Fruit fly (Drosophila melanogaster) whole organism, embryonic: Measurements from ENCODE around the gene CG32554.

Source experiments
- Abd-B ChIP-seq: fragments of 200-800 bp; sonication (Bioruptor generic); optimal IDR thresholded peaks from 2 replicates; lab custom pipeline; 2018; ENCODE audit warnings: missing biosample characterization, mild to moderate bottlenecking, missing genetic modification characterization, moderate library complexity
- Adf1 ChIP-seq: fragments of 200-800 bp; sonication (Bioruptor generic); IDR thresholded peaks from 2 replicates; pipeline ENCODE4 v1.3.6; 2022; ENCODE audit warnings: missing biosample characterization, missing genetic modification characterization
- Atf6 ChIP-seq: fragments of 200-800 bp; sonication (Bioruptor generic); IDR thresholded peaks from 2 replicates; pipeline ENCODE4 v1.3.6; 2022; ENCODE audit warnings: missing biosample characterization, missing genetic modification characterization
- CG10147 ChIP-seq: fragments of 200-800 bp; sonication (Bioruptor generic); optimal IDR thresholded peaks from 2 replicates; lab custom pipeline; 2019; ENCODE audit warnings: missing biosample characterization, mild to moderate bottlenecking, missing genetic modification characterization, moderate library complexity
- CG10565 ChIP-seq: fragments of 200-800 bp; sonication (Bioruptor generic); optimal IDR thresholded peaks from 3 replicates; lab custom pipeline; 2016; ENCODE audit warnings: missing biosample characterization, mild to moderate bottlenecking, missing genetic modification characterization
- CG11093 ChIP-seq: fragments of 200-800 bp; sonication (Bioruptor generic); IDR thresholded peaks from 3 replicates; pipeline ENCODE4 v1.3.6; 2022; ENCODE audit warnings: missing biosample characterization, missing genetic modification characterization
- CG12071 ChIP-seq: fragments of 200-800 bp; sonication (Bioruptor generic); optimal IDR thresholded peaks from 3 replicates; lab custom pipeline; 2018; ENCODE audit warnings: missing biosample characterization, mild to moderate bottlenecking, missing genetic modification characterization
- CG12391 ChIP-seq: fragments of 200-800 bp; sonication (Bioruptor generic); optimal IDR thresholded peaks from 3 replicates; lab custom pipeline; 2018; ENCODE audit warnings: missing biosample characterization, mild to moderate bottlenecking, missing genetic modification characterization, moderate library complexity
- CG16815 ChIP-seq: fragments of 200-800 bp; sonication (Bioruptor generic); optimal IDR thresholded peaks from 3 replicates; lab custom pipeline; 2017; ENCODE audit warnings: missing biosample characterization, mild to moderate bottlenecking, missing genetic modification characterization
- CG17359 ChIP-seq: fragments of 200-800 bp; sonication (Bioruptor generic); optimal IDR thresholded peaks from 3 replicates; lab custom pipeline; 2018; ENCODE audit warnings: missing biosample characterization, mild to moderate bottlenecking, missing genetic modification characterization, moderate library complexity
- CG18011 ChIP-seq: fragments of 200-800 bp; sonication (Bioruptor generic); optimal IDR thresholded peaks from 2 replicates; lab custom pipeline; 2017; ENCODE audit warnings: missing biosample characterization, missing genetic modification characterization, mild to moderate bottlenecking, moderate library complexity, missing genotype
- CG2199 ChIP-seq: fragments of 200-800 bp; sonication (Bioruptor generic); IDR thresholded peaks from 3 replicates; pipeline ENCODE4 v1.3.6; 2022; ENCODE audit warnings: missing biosample characterization, missing genetic modification characterization
- CG34422 ChIP-seq: fragments of 200-800 bp; sonication (Bioruptor generic); IDR thresholded peaks from 3 replicates; pipeline ENCODE4 v1.3.6; 2022; ENCODE audit warnings: missing biosample characterization, missing genetic modification characterization
- CG3838 ChIP-seq: fragments of 200-800 bp; sonication (Bioruptor generic); optimal IDR thresholded peaks from 3 replicates; lab custom pipeline; 2016; ENCODE audit warnings: missing biosample characterization, missing genetic modification characterization
- CG4328 ChIP-seq: fragments of 200-800 bp; sonication (Bioruptor generic); optimal IDR thresholded peaks from 3 replicates; lab custom pipeline; 2017; ENCODE audit warnings: missing biosample characterization, missing genetic modification reagents, missing genetic modification characterization
- CG6791 ChIP-seq: fragments of 200-800 bp; sonication (Bioruptor generic); IDR thresholded peaks from 3 replicates; pipeline ENCODE4 v1.3.6; 2022; ENCODE audit warnings: missing biosample characterization, missing genetic modification characterization; ENCODE audit not compliant: partially characterized antibody
- CG8765 ChIP-seq: fragments of 200-800 bp; sonication (Bioruptor generic); IDR thresholded peaks from 2 replicates; pipeline ENCODE4 v1.3.6; 2022; ENCODE audit warnings: missing biosample characterization, missing genetic modification characterization
- Camta ChIP-seq: fragments of 200-800 bp; sonication (Bioruptor generic); optimal IDR thresholded peaks from 2 replicates; lab custom pipeline; 2016; ENCODE audit warnings: missing biosample characterization, missing genetic modification characterization
- Dfd ChIP-seq, 2 experiments: fragments of >200 bp; optimal IDR thresholded peaks; 2 replicates each; lab custom pipeline; 2017; ENCODE audit warnings: missing biosample characterization in 2 of 2, missing genetic modification characterization in 2 of 2
- E2f2 ChIP-seq: fragments of 200-800 bp; sonication (Bioruptor generic); IDR thresholded peaks from 2 replicates; pipeline ENCODE4 v1.3.6; 2022; ENCODE audit warnings: missing biosample characterization, missing genetic modification characterization
- MESR4 ChIP-seq: fragments of 200-800 bp; sonication (Bioruptor generic); optimal IDR thresholded peaks from 2 replicates; lab custom pipeline; 2018; ENCODE audit warnings: missing biosample characterization, mild to moderate bottlenecking, missing genetic modification characterization, moderate library complexity
- Med ChIP-seq: fragments of 200-800 bp; sonication (Bioruptor generic); peaks from one replicate; lab custom pipeline; 2016; ENCODE audit warnings: missing biosample characterization, missing genetic modification characterization, mild to moderate bottlenecking, inconsistent platforms, moderate library complexity
- NK7.1 ChIP-seq: fragments of 200-800 bp; sonication (Bioruptor generic); optimal IDR thresholded peaks from 3 replicates; lab custom pipeline; 2016; ENCODE audit warnings: missing biosample characterization, missing genetic modification characterization
- Nf-YB ChIP-seq: fragments of 200-800 bp; sonication (Bioruptor generic); optimal IDR thresholded peaks from 3 replicates; lab custom pipeline; 2019; ENCODE audit warnings: missing biosample characterization, mild to moderate bottlenecking, missing genetic modification characterization, moderate library complexity
- Ravus ChIP-seq: fragments of 200-800 bp; sonication (Bioruptor generic); IDR thresholded peaks from 2 replicates; pipeline ENCODE4 v1.3.6; 2022; ENCODE audit warnings: missing biosample characterization, missing genetic modification characterization
- Sry-β ChIP-seq: fragments of 200-800 bp; sonication (Bioruptor generic); optimal IDR thresholded peaks from 2 replicates; lab custom pipeline; 2018; ENCODE audit warnings: missing biosample characterization, mild to moderate bottlenecking, missing genetic modification characterization, moderate library complexity
- ap ChIP-seq: fragments of 200-800 bp; sonication (Bioruptor generic); IDR thresholded peaks from 2 replicates; pipeline ENCODE4 v1.3.6; 2022; ENCODE audit warnings: missing biosample characterization, missing genetic modification characterization
- az2 ChIP-seq: fragments of 200-800 bp; sonication (Bioruptor generic); optimal IDR thresholded peaks from 3 replicates; lab custom pipeline; 2016; ENCODE audit warnings: missing biosample characterization, missing genetic modification characterization
- bab2 ChIP-seq: fragments of 200-800 bp; sonication (Bioruptor generic); optimal IDR thresholded peaks from 2 replicates; lab custom pipeline; 2016; ENCODE audit warnings: missing biosample characterization, missing genetic modification characterization
- bsh ChIP-seq, 2 experiments: fragments of 200-800 bp; sonication (Bioruptor generic); optimal IDR thresholded peaks; 2 replicates each; lab custom pipeline; 2017 to 2018; ENCODE audit warnings: mild to moderate bottlenecking in 2 of 2, missing biosample characterization in 2 of 2, missing genetic modification characterization in 2 of 2, moderate library complexity in 1 of 2
- chif ChIP-seq, 2 experiments: fragments of 200-800 bp; sonication (Bioruptor generic); optimal IDR thresholded peaks; 3 replicates each; lab custom pipeline; 2016; ENCODE audit warnings: missing biosample characterization in 2 of 2, missing genetic modification characterization in 2 of 2
- corto ChIP-seq: fragments of 200-800 bp; sonication (Bioruptor generic); optimal IDR thresholded peaks from 2 replicates; lab custom pipeline; 2016; ENCODE audit warnings: missing biosample characterization, mild to moderate bottlenecking, missing genetic modification characterization, moderate library complexity
- cwo ChIP-seq: fragments of 200-800 bp; sonication (Bioruptor generic); optimal IDR thresholded peaks from 3 replicates; lab custom pipeline; 2017; ENCODE audit warnings: missing biosample characterization, missing genetic modification characterization, mild to moderate bottlenecking, moderate library complexity, missing genetic modification reagents
- esg ChIP-seq: fragments of 200-800 bp; sonication (Bioruptor generic); conservative IDR thresholded peaks from 2 replicates; pipeline ENCODE4 v1.3.6; 2022; ENCODE audit warnings: missing biosample characterization, missing genetic modification characterization
- ftz-f1 ChIP-seq: fragments of 200-800 bp; sonication (Bioruptor generic); optimal IDR thresholded peaks from 2 replicates; lab custom pipeline; 2016; ENCODE audit warnings: missing biosample characterization, missing genetic modification characterization
- gsb ChIP-seq: fragments of 200-800 bp; sonication (Bioruptor generic); IDR thresholded peaks from 2 replicates; pipeline ENCODE4 v1.3.6; 2022; ENCODE audit warnings: missing biosample characterization, missing genetic modification characterization
- gsb-n ChIP-seq: fragments of 200-800 bp; sonication (Bioruptor generic); optimal IDR thresholded peaks from 3 replicates; lab custom pipeline; 2018; ENCODE audit warnings: missing biosample characterization, mild to moderate bottlenecking, missing genetic modification characterization
- hb ChIP-seq: fragments of 200-800 bp; sonication (Bioruptor generic); IDR thresholded peaks from 3 replicates; pipeline ENCODE4 v1.3.6; 2022; ENCODE audit warnings: missing biosample characterization, missing genetic modification characterization; ENCODE audit not compliant: partially characterized antibody
- insv ChIP-seq, 2 experiments: fragments of 200-800 bp; sonication (Bioruptor generic); optimal IDR thresholded peaks; 3 replicates each; lab custom pipeline; 2016 to 2018; ENCODE audit warnings: missing biosample characterization in 2 of 2, missing genetic modification characterization in 2 of 2
- lbe ChIP-seq: fragments of 200-800 bp; sonication (Bioruptor generic); optimal IDR thresholded peaks from 2 replicates; lab custom pipeline; 2016; ENCODE audit warnings: missing biosample characterization, mild to moderate bottlenecking, missing genetic modification characterization
- mirr ChIP-seq: fragments of 200-800 bp; sonication (Bioruptor generic); optimal IDR thresholded peaks from 3 replicates; lab custom pipeline; 2018; ENCODE audit warnings: missing biosample characterization, mild to moderate bottlenecking, missing genetic modification characterization
- mld ChIP-seq: fragments of 200-800 bp; sonication (Bioruptor generic); IDR thresholded peaks from 3 replicates; pipeline ENCODE4 v1.3.6; 2022; ENCODE audit warnings: missing biosample characterization, missing genetic modification characterization; ENCODE audit not compliant: partially characterized antibody
- peb ChIP-seq: fragments of 200-800 bp; sonication (Bioruptor generic); IDR thresholded peaks from 2 replicates; pipeline ENCODE4 v1.3.6; 2022; ENCODE audit warnings: missing biosample characterization, missing genetic modification characterization
- psq ChIP-seq: fragments of 200-800 bp; sonication (Bioruptor generic); optimal IDR thresholded peaks from 2 replicates; lab custom pipeline; 2017; ENCODE audit warnings: missing biosample characterization, missing genetic modification characterization
- repo ChIP-seq: fragments of 200-800 bp; sonication (Bioruptor generic); optimal IDR thresholded peaks from 2 replicates; lab custom pipeline; 2016; ENCODE audit warnings: missing biosample characterization, missing genetic modification characterization
- slbo ChIP-seq: fragments of 200-800 bp; sonication (Bioruptor generic); IDR thresholded peaks from 2 replicates; pipeline ENCODE4 v1.3.6; 2022; ENCODE audit warnings: missing biosample characterization, missing genetic modification characterization
- ttk ChIP-seq: fragments of 200-800 bp; sonication (Bioruptor generic); IDR thresholded peaks from 2 replicates; pipeline ENCODE4 v2.1.2; 2022; ENCODE audit warnings: missing biosample characterization, missing genetic modification characterization
- zfh2 ChIP-seq: fragments of 200-800 bp; sonication (Bioruptor generic); optimal IDR thresholded peaks from 2 replicates; lab custom pipeline; 2016; ENCODE audit warnings: missing biosample characterization, missing genetic modification characterization

The CG32554 gene

DNA sequence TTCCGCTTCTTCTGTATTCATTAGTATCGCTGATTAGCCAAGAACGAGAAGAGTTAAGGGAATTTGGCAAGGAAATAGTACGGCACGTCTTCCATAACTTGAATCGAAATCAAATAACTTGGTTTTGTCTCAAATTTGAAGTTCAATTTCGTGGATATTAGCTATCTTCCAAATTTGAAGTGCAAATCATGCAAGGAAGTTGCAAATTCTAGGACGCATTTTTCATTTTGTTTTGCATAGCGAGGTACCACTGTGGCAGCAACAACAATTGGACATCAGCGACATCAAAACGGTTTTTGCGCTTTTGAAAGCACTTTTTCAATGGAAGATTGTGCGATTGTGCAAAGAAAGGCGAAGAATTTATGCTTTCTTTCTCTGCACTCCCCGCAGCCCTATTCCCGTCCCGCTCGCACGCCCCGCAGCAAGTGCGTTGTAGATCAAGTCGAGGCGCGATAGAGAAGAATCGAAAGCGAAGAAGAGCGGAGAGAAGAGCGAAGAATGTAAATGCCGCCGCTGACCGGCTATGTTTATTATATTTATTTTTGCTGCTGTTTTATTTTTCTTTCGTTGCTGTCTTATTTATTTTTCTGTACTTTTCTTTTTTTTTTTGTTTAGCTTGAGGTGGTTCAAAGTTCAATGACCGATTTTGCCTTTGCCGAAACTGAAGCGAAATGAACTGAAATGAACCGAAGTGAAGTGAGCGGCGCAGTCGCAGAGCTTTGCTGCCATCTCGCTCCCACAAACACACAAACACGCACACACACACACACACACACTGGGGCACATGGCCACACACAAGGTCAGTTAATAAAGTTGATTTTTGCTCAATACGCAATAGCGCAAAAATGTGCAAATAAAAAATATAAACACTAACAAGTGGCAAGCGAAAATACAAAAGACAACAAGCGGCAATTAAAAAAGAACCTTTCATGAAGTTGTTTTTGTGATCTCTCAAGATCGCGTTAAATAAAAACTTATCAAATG is 28.9 kb upstream of the CG32554 start (continued):
- TF ChIP-seq E2f2 (GFP tag; lab: Robert Waterston, UW) (no peak), ap (peak; percentile 40; the same call in 1 of the 2 replicates), CG3838 (GFP tag; lab: Kevin White, UChicago) (no peak), mld (no peak), CG10565 (GFP tag; lab: Kevin White, UChicago) (no peak), repo (no peak), CG11093 (GFP tag; lab: Robert Waterston, UW) (no peak), CG18011 (GFP tag; lab: Kevin White, UChicago) (no peak), CG6791 (no peak), esg (GFP tag; lab: Robert Waterston, UW) (no peak), corto (GFP tag; lab: Kevin White, UChicago) (no peak), cwo (no peak), ftz-f1 (peak; percentile 1), bab2 (GFP tag; lab: Kevin White, UChicago) (peak; percentile 46), Dfd (GFP tag; optimal IDR thresholded peaks at IDR 0.05; lab: Kevin White, UChicago) (no peak), CG12071 (peak; percentile 55), az2 (GFP tag; lab: Kevin White, UChicago) (peak; percentile 26), bsh (GFP tag; optimal IDR thresholded peaks at IDR 0.05; lab: Kevin White, UChicago) (peak in 1 of 2 experiments; percentile 10), Camta (GFP tag; lab: Kevin White, UChicago) (peak; percentile 9), CG2199 (no peak), slbo (GFP tag; lab: Robert Waterston, UW) (peak; percentile 81), ttk (no peak), psq (GFP tag; lab: Kevin White, UChicago) (no peak), CG12391 (tag; lab: Kevin White, UChicago) (peak; percentile 29), insv (GFP tag; optimal IDR thresholded peaks at IDR 0.05; lab: Kevin White, UChicago) (no peak), Ravus (GFP tag; lab: Robert Waterston, UW) (no peak), Adf1 (GFP tag; lab: Robert Waterston, UW) (no peak; the same call in 1 of the 2 replicates), mirr (no peak), gsb-n (tag; lab: Kevin White, UChicago) (no peak), CG10147 (GFP tag; lab: Kevin White, UChicago) (no peak), Nf-YB (GFP tag; lab: Kevin White, UChicago) (no peak), CG16815 (GFP tag; lab: Kevin White, UChicago) (peak; percentile 62), CG34422 (peak; percentile 23; the same call in 1 of the 3 replicates), hb (GFP tag; lab: Robert Waterston, UW) (no peak), Atf6 (GFP tag; lab: Robert Waterston, UW) (peak; percentile 61; the same call in 1 of the 2 replicates), CG17359 (peak; percentile 55), NK7.1 (no peak), peb (GFP tag; lab: Robert Waterston, UW) (no peak), Sry-β (GFP tag; lab: Kevin White, UChicago) (no peak), lbe (GFP tag; lab: Kevin White, UChicago) (peak; percentile 31), CG4328 (GFP tag; lab: Kevin White, UChicago) (no peak), chif (GFP tag; optimal IDR thresholded peaks at IDR 0.05; lab: Kevin White, UChicago) (peak in 1 of 2 experiments; percentile 15), Med (peak; percentile 97), Abd-B (peak; percentile 32), zfh2 (peak; percentile 89), gsb (GFP tag; lab: Robert Waterston, UW) (no peak), CG8765 (GFP tag; lab: Robert Waterston, UW) (peak; percentile 25; the same call in 1 of the 2 replicates), MESR4 (no peak)
